Fruit fly (Drosophila melanogaster) whole organism, embryonic: ENCODE measurements around the gene Arc42.

ENCODE experiments used
- Adf1 ChIP-seq: fragments of 200-800 bp; sonication (Bioruptor generic); IDR thresholded peaks from 2 replicates; pipeline ENCODE4 v1.3.6; 2022; ENCODE audit warnings: missing biosample characterization, missing genetic modification characterization
- B-H1 ChIP-seq: fragments of 200-800 bp; sonication (Bioruptor generic); IDR thresholded peaks from 3 replicates; pipeline ENCODE4 v1.3.6; 2022; ENCODE audit warnings: missing biosample characterization, missing genetic modification characterization
- CG10543 ChIP-seq: fragments of 200-800 bp; sonication (Bioruptor generic); optimal IDR thresholded peaks from 3 replicates; lab custom pipeline; 2017; ENCODE audit warnings: missing biosample characterization, mild to moderate bottlenecking, missing genetic modification characterization, moderate library complexity
- CG10959 ChIP-seq: fragments of 200-800 bp; sonication (Bioruptor generic); IDR thresholded peaks from 2 replicates; pipeline ENCODE4 v1.3.6; 2022; ENCODE audit warnings: missing biosample characterization, missing genetic modification characterization
- CG12744 ChIP-seq: fragments of 200-800 bp; sonication (Bioruptor generic); optimal IDR thresholded peaks from 2 replicates; lab custom pipeline; 2016; ENCODE audit warnings: missing biosample characterization, missing genetic modification characterization
- CG13894 ChIP-seq: fragments of 200-800 bp; sonication (Bioruptor generic); optimal IDR thresholded peaks from 3 replicates; lab custom pipeline; 2018; ENCODE audit warnings: missing biosample characterization, mild to moderate bottlenecking, missing genetic modification characterization, moderate library complexity
- CG15514 ChIP-seq: fragments of 200-800 bp; sonication (Bioruptor generic); optimal IDR thresholded peaks from 3 replicates; lab custom pipeline; 2017; ENCODE audit warnings: missing biosample characterization, missing genetic modification characterization, mild to moderate bottlenecking, moderate library complexity, missing genetic modification reagents
- CG1647 ChIP-seq: fragments of 200-800 bp; sonication (Bioruptor generic); optimal IDR thresholded peaks from 3 replicates; lab custom pipeline; 2016; ENCODE audit warnings: missing biosample characterization, missing genetic modification characterization
- CG17912 ChIP-seq: fragments of 200-800 bp; sonication (Bioruptor generic); optimal IDR thresholded peaks from 2 replicates; lab custom pipeline; 2018; ENCODE audit warnings: missing biosample characterization, mild to moderate bottlenecking, missing genetic modification characterization
- CG2875 ChIP-seq: fragments of 200-800 bp; sonication (Bioruptor generic); optimal IDR thresholded peaks from 2 replicates; lab custom pipeline; 2017; ENCODE audit warnings: missing biosample characterization, mild to moderate bottlenecking, missing genetic modification characterization, missing genetic modification reagents
- CG30020 ChIP-seq: fragments of 200-800 bp; optimal IDR thresholded peaks from 2 replicates; lab custom pipeline; 2019; ENCODE audit warnings: missing biosample characterization, mild to moderate bottlenecking, missing genetic modification characterization, moderate library complexity
- CG43689 ChIP-seq: fragments of 200-800 bp; sonication (Bioruptor generic); IDR thresholded peaks from 2 replicates; pipeline ENCODE4 v1.3.6; 2022; ENCODE audit warnings: missing biosample characterization, missing genetic modification characterization
- CG4617 ChIP-seq: fragments of 200-800 bp; sonication (Bioruptor generic); optimal IDR thresholded peaks from 3 replicates; lab custom pipeline; 2016; ENCODE audit warnings: missing biosample characterization, missing genetic modification characterization, borderline replicate concordance
- CG5180 ChIP-seq: fragments of 200-800 bp; sonication (Bioruptor generic); optimal IDR thresholded peaks from 3 replicates; lab custom pipeline; 2017; ENCODE audit warnings: missing biosample characterization, missing genetic modification characterization, mild to moderate bottlenecking, moderate library complexity, missing genetic modification reagents
- CG6272 ChIP-seq: fragments of 200-800 bp; sonication (Bioruptor generic); IDR thresholded peaks from 2 replicates; pipeline ENCODE4 v1.3.6; 2022; ENCODE audit warnings: missing biosample characterization, missing genetic modification characterization
- CG6854 ChIP-seq: fragments of 200-800 bp; sonication (Bioruptor generic); optimal IDR thresholded peaks from 3 replicates; lab custom pipeline; 2017; ENCODE audit warnings: missing biosample characterization, mild to moderate bottlenecking, missing genetic modification characterization
- CG7928 ChIP-seq: fragments of 200-800 bp; sonication (Bioruptor generic); optimal IDR thresholded peaks from 2 replicates; lab custom pipeline; 2017; ENCODE audit warnings: missing biosample characterization, mild to moderate bottlenecking, missing genetic modification characterization
- CG8290 ChIP-seq, 3 experiments: fragments of 200-800 bp; sonication (Bioruptor generic); optimal IDR thresholded peaks; 2 replicates each; lab custom pipeline; 2016 to 2019; ENCODE audit warnings: missing biosample characterization in 3 of 3, missing genetic modification characterization in 3 of 3, mild to moderate bottlenecking in 2 of 3, moderate library complexity in 1 of 3
- Doc2 ChIP-seq: fragments of 200-800 bp; sonication (Bioruptor generic); IDR thresholded peaks from 2 replicates; pipeline ENCODE4 v1.3.6; 2022; ENCODE audit warnings: missing biosample characterization, missing genetic modification characterization
- Elba2 ChIP-seq: fragments of 200-800 bp; sonication (Bioruptor generic); optimal IDR thresholded peaks from 3 replicates; lab custom pipeline; 2016; ENCODE audit warnings: missing biosample characterization, missing genetic modification characterization
- HLHmδ ChIP-seq: fragments of 200-800 bp; sonication (Bioruptor generic); optimal IDR thresholded peaks from 2 replicates; lab custom pipeline; 2018; ENCODE audit warnings: missing biosample characterization, mild to moderate bottlenecking, missing genetic modification characterization, moderate library complexity
- HmgZ ChIP-seq: fragments of 200-800 bp; sonication (Bioruptor generic); optimal IDR thresholded peaks from 2 replicates; lab custom pipeline; 2018; ENCODE audit warnings: missing biosample characterization, mild to moderate bottlenecking, missing genetic modification characterization
- Hr3 ChIP-seq: fragments of 200-800 bp; sonication (Bioruptor generic); optimal IDR thresholded peaks from 3 replicates; lab custom pipeline; 2016; ENCODE audit warnings: missing biosample characterization, missing genetic modification characterization
- Nf-YA ChIP-seq: fragments of 200-800 bp; sonication (Bioruptor generic); IDR thresholded peaks from 2 replicates; pipeline ENCODE4 v1.3.6; 2022; ENCODE audit warnings: missing biosample characterization, missing genetic modification characterization
- Oli ChIP-seq: fragments of 200-800 bp; sonication (Bioruptor generic); optimal IDR thresholded peaks from 2 replicates; lab custom pipeline; 2018; ENCODE audit warnings: missing biosample characterization, mild to moderate bottlenecking, missing genetic modification characterization, moderate library complexity
- Ravus ChIP-seq: fragments of 200-800 bp; sonication (Bioruptor generic); IDR thresholded peaks from 2 replicates; pipeline ENCODE4 v1.3.6; 2022; ENCODE audit warnings: missing biosample characterization, missing genetic modification characterization
- Scr ChIP-seq: fragments of 200-800 bp; sonication (Bioruptor generic); IDR thresholded peaks from 2 replicates; pipeline ENCODE4 v1.3.6; 2022; ENCODE audit warnings: missing biosample characterization, missing genetic modification characterization; ENCODE audit not compliant: partially characterized antibody
- Usf ChIP-seq: fragments of 200-800 bp; sonication (Bioruptor generic); optimal IDR thresholded peaks from 2 replicates; lab custom pipeline; 2017; ENCODE audit warnings: missing genotype, missing biosample characterization, missing genetic modification characterization
- Xbp1 ChIP-seq: fragments of 200-800 bp; sonication (Bioruptor generic); optimal IDR thresholded peaks from 3 replicates; lab custom pipeline; 2016; ENCODE audit warnings: missing biosample characterization, mild to moderate bottlenecking, missing genetic modification characterization
- bab2 ChIP-seq: fragments of 200-800 bp; sonication (Bioruptor generic); optimal IDR thresholded peaks from 2 replicates; lab custom pipeline; 2016; ENCODE audit warnings: missing biosample characterization, missing genetic modification characterization
- bsh ChIP-seq, 2 experiments: fragments of 200-800 bp; sonication (Bioruptor generic); optimal IDR thresholded peaks; 2 replicates each; lab custom pipeline; 2017 to 2018; ENCODE audit warnings: mild to moderate bottlenecking in 2 of 2, missing biosample characterization in 2 of 2, missing genetic modification characterization in 2 of 2, moderate library complexity in 1 of 2
- cad ChIP-seq: fragments of >200 bp; optimal IDR thresholded peaks from 2 replicates; lab custom pipeline; 2017; ENCODE audit warnings: missing biosample characterization, missing genetic modification characterization
- dan ChIP-seq: fragments of 200-800 bp; sonication (Bioruptor generic); IDR thresholded peaks from 2 replicates; pipeline ENCODE4 v1.3.6; 2022; ENCODE audit warnings: missing biosample characterization, missing genetic modification characterization
- fd96Cb ChIP-seq: fragments of 200-800 bp; sonication (Bioruptor generic); optimal IDR thresholded peaks from 2 replicates; lab custom pipeline; 2018; ENCODE audit warnings: missing biosample characterization, mild to moderate bottlenecking, missing genetic modification characterization, moderate library complexity
- gt ChIP-seq: fragments of 200-800 bp; sonication (Bioruptor generic); IDR thresholded peaks from 2 replicates; pipeline ENCODE4 v1.3.6; 2022; ENCODE audit warnings: missing biosample characterization, missing genetic modification characterization
- hb ChIP-seq: fragments of 200-800 bp; sonication (Bioruptor generic); IDR thresholded peaks from 3 replicates; pipeline ENCODE4 v1.3.6; 2022; ENCODE audit warnings: missing biosample characterization, missing genetic modification characterization; ENCODE audit not compliant: partially characterized antibody
- her ChIP-seq: fragments of 200-800 bp; sonication (Bioruptor generic); optimal IDR thresholded peaks from 2 replicates; lab custom pipeline; 2016; ENCODE audit warnings: missing biosample characterization, missing genetic modification characterization
- jumu ChIP-seq: fragments of 200-800 bp; sonication (Bioruptor generic); optimal IDR thresholded peaks from 3 replicates; lab custom pipeline; 2016; ENCODE audit warnings: missing biosample characterization, missing genetic modification characterization
- odd ChIP-seq: fragments of 200-800 bp; sonication (Bioruptor generic); optimal IDR thresholded peaks from 2 replicates; lab custom pipeline; 2017; ENCODE audit warnings: missing biosample characterization, mild to moderate bottlenecking, missing genetic modification characterization
- pfk ChIP-seq: fragments of 200-800 bp; sonication (Bioruptor generic); optimal IDR thresholded peaks from 2 replicates; lab custom pipeline; 2018; ENCODE audit warnings: missing biosample characterization, mild to moderate bottlenecking, missing genetic modification characterization, moderate library complexity
- pum ChIP-seq: fragments of 200-800 bp; sonication (Bioruptor generic); optimal IDR thresholded peaks from 2 replicates; lab custom pipeline; 2016; ENCODE audit warnings: missing biosample characterization, missing genetic modification characterization
- ranshi ChIP-seq: fragments of 200-800 bp; sonication (Bioruptor generic); IDR thresholded peaks from 2 replicates; pipeline ENCODE4 v1.3.6; 2022; ENCODE audit warnings: missing biosample characterization, missing genetic modification characterization
- repo ChIP-seq: fragments of 200-800 bp; sonication (Bioruptor generic); optimal IDR thresholded peaks from 2 replicates; lab custom pipeline; 2016; ENCODE audit warnings: missing biosample characterization, missing genetic modification characterization
- sens-2 ChIP-seq: fragments of 200-800 bp; sonication (Bioruptor generic); IDR thresholded peaks from 2 replicates; pipeline ENCODE4 v1.3.6; 2022; ENCODE audit warnings: missing biosample characterization, missing genetic modification characterization
- slou ChIP-seq: fragments of 200-800 bp; sonication (Bioruptor generic); optimal IDR thresholded peaks from 3 replicates; lab custom pipeline; 2016; ENCODE audit warnings: missing biosample characterization, missing genetic modification characterization
- sqz ChIP-seq: fragments of 200-800 bp; sonication (Bioruptor generic); optimal IDR thresholded peaks from 3 replicates; lab custom pipeline; 2018; ENCODE audit warnings: missing biosample characterization, mild to moderate bottlenecking, missing genetic modification characterization
- stc ChIP-seq: fragments of 200-800 bp; sonication (Bioruptor generic); IDR thresholded peaks from 2 replicates; pipeline ENCODE4 v1.3.6; 2022; ENCODE audit warnings: missing biosample characterization, missing genetic modification characterization
- tap ChIP-seq: fragments of 200-800 bp; optimal IDR thresholded peaks from 3 replicates; lab custom pipeline; 2019; ENCODE audit warnings: missing biosample characterization, mild to moderate bottlenecking, missing genetic modification characterization, moderate library complexity
- unpg ChIP-seq: fragments of 200-800 bp; sonication (Bioruptor generic); optimal IDR thresholded peaks from 3 replicates; lab custom pipeline; 2018; ENCODE audit warnings: missing biosample characterization, mild to moderate bottlenecking, missing genetic modification characterization, moderate library complexity

The Arc42 gene

dm6 chr3R:19891363-19891762 is 13.8 kb downstream of the Arc42 start (continued):
- TF ChIP-seq CG5180 (GFP tag; lab: Kevin White, UChicago), result no peak
- TF ChIP-seq Adf1 (GFP tag; lab: Robert Waterston, UW), result no peak
- no peak for TF ChIP-seq HLHmδ
- peak; percentile 5 for TF ChIP-seq Xbp1
- TF ChIP-seq ranshi (GFP tag; lab: Robert Waterston, UW), result no peak
- 0 out of 2 replicates have a peak, but pooled peaks have one; percentile 23 for TF ChIP-seq stc (GFP tag; lab: Robert Waterston, UW)
- TF ChIP-seq Nf-YA (GFP tag; lab: Robert Waterston, UW), result 0 out of 2 replicates have a peak, but pooled peaks have one; percentile 22
- TF ChIP-seq CG30020 (tag; lab: Kevin White, UChicago), result no peak

dm6 chr3R:19892046-19892445 is 14.5 kb downstream of the Arc42 start:
- TF ChIP-seq Scr (0 out of 2 replicates have a peak, but pooled peaks have one; percentile 25), hb (GFP tag; lab: Robert Waterston, UW) (no peak), CG10543 (peak; percentile 77), bsh (GFP tag; optimal IDR thresholded peaks at IDR 0.05; lab: Kevin White, UChicago) (peak in 1 of 2 experiments; percentile 75), tap (peak; percentile 71), sens-2 (GFP tag; lab: Robert Waterston, UW) (peak; percentile 55; the same call in 1 of the 2 replicates), CG12744 (GFP tag; lab: Kevin White, UChicago) (peak; percentile 31), ranshi (GFP tag; lab: Robert Waterston, UW) (peak; percentile 64; the same call in 1 of the 2 replicates), CG2875 (GFP tag; lab: Kevin White, UChicago) (peak; percentile 24), CG10959 (peak; percentile 54), CG6854 (GFP tag; lab: Kevin White, UChicago) (peak; percentile 44), Doc2 (GFP tag; lab: Robert Waterston, UW) (no peak), CG13894 (tag; lab: Kevin White, UChicago) (no peak), jumu (peak; percentile 80), CG17912 (GFP tag; lab: Kevin White, UChicago) (peak; percentile 14), repo (GFP tag; lab: Kevin White, UChicago) (peak; percentile 45), B-H1 (GFP tag; lab: Robert Waterston, UW) (peak; percentile 54), Elba2 (GFP tag; lab: Kevin White, UChicago) (no peak), Hr3 (GFP tag; lab: Kevin White, UChicago) (peak; percentile 23), CG7928 (GFP tag; lab: Kevin White, UChicago) (no peak), cad (GFP tag; lab: Kevin White, UChicago) (no peak), fd96Cb (tag; lab: Kevin White, UChicago) (peak; percentile 76), Ravus (GFP tag; lab: Robert Waterston, UW) (no peak), Oli (tag; lab: Kevin White, UChicago) (peak; percentile 77), gt (peak; percentile 26; the same call in 1 of the 2 replicates), CG43689 (GFP tag; lab: Robert Waterston, UW) (peak; percentile 51), CG1647 (GFP tag; lab: Kevin White, UChicago) (peak; percentile 8), CG8290 (GFP tag; optimal IDR thresholded peaks at IDR 0.05; lab: Kevin White, UChicago) (peak; percentile 51), CG8290 (tag; optimal IDR thresholded peaks at IDR 0.05; lab: Kevin White, UChicago) (no peak), odd (GFP tag; lab: Kevin White, UChicago) (peak; percentile 56), CG6272 (GFP tag; lab: Robert Waterston, UW) (peak; percentile 57; the same call in 1 of the 2 replicates), CG4617 (GFP tag; lab: Kevin White, UChicago) (no peak), pfk (GFP tag; lab: Kevin White, UChicago) (no peak), CG15514 (GFP tag; lab: Kevin White, UChicago) (no peak), unpg (GFP tag; lab: Kevin White, UChicago) (peak; percentile 82), bab2 (GFP tag; lab: Kevin White, UChicago) (peak; percentile 52), her (GFP tag; lab: Kevin White, UChicago) (peak; percentile 57), slou (GFP tag; lab: Kevin White, UChicago) (peak; percentile 24), dan (GFP tag; lab: Robert Waterston, UW) (no peak), pum (GFP tag; lab: Kevin White, UChicago) (peak; percentile 71), HmgZ (tag; lab: Kevin White, UChicago) (peak; percentile 22), sqz (GFP tag; lab: Kevin White, UChicago) (no peak), Usf (GFP tag; lab: Kevin White, UChicago) (peak; percentile 28)
